Fruit fly (Drosophila melanogaster) whole organism, larva: ENCODE data around the gene CG13607.

ENCODE experiments used
- noc ChIP-seq: fragments of 200-800 bp; sonication (Bioruptor generic); optimal IDR thresholded peaks from 3 replicates; lab custom pipeline; 2019; ENCODE audit warnings: missing biosample characterization, mild to moderate bottlenecking, missing genetic modification characterization, moderate library complexity

The CG13607 gene

DNA sequence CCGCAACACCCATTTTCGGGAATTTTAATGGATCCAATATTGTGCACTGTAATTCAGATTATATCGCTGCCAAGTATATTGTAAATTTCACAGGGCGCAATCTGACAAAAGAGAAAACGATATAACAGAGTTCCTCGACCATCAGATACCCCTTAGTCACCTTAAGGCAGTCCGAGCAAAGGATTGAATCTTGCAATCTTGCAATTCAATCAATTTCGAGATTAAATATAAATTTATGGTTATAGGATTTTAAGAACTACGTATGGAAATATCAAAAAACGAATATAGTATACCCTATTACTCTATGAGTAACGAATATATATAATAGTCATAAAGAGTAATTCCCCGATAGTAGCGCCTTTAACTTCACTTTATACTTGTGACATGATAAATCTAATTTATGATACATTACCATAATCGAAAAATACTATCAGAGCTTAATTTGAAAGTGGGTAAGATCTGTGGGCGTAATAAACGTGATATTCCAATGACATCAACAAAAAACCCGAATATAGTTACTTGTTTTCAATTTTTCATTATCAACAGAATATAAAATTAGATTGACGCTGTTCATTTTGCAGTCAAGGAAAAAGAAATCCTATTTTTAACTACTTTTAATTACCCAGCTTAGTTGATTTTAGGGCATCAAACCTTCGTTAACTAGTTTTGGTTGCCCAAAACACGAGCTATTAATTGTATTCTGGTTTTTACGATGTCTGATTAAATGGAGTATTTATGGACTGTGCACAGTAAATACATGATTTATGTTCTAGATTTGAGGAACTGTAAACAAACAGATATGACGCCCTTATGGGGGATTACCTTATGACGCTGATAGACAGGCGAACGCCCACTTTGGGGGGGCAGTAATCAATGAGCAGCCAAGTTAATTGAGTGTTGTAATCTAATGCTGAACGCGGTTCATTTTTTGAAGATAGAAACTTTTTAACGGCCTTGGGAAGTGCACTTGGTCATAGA is 22.6 kb upstream of the CG13607 start:
- TF ChIP-seq noc, result peak; percentile 85

DNA sequence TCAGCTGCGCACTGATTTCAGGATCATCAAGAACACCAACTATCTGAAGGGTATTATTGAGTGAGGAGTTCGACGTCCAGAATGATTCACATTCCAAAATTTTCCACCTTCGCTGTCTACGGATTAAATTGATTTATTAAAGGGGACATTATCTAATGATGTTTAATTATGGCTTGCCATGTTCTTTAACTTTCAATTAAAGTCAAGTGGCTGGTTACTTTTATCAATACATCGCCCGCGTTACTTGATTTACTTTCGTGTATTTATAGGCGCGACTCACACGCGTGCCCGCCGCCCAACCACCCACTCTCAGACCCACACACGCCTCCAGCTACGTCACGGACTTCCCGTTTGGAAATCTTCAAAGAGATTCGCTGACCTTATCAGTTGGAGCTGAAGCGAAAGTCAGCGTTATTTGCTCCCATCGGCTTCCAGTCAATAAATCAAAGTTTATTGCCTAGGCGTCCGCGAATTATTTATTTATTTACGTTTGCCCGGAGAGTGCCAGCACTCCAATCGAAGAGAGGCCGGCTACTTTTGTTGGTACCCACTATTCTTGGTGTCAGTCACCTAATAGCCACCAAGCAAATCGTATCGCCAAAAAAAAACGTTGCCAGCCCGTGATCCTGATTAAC is 21.3 kb upstream of the CG13607 start, which contains the start of gene Npc2f:
Gene Npc2f, plus strand, starts transcription at position 585 of the 635 bp plus-strand sequence.
- peak; percentile 94 for TF ChIP-seq noc

- no peak for TF ChIP-seq noc
Measured at dm6 chr3R:24134580-24134979, 18.5 kb upstream of the CG13607 start, which contains the start of gene Sec10. TSS of gene Sec10 (plus strand) at chr3R:24134831.

dm6 chr3R:24130080-24130479 is 14.0 kb upstream of the CG13607 start, which contains the start of the genes GatB and Tsc1:
TSS of gene GatB (minus strand) at chr3R:24130255.
TSS of gene Tsc1 (plus strand) at chr3R:24130307.
- TF ChIP-seq noc, result no peak

DNA sequence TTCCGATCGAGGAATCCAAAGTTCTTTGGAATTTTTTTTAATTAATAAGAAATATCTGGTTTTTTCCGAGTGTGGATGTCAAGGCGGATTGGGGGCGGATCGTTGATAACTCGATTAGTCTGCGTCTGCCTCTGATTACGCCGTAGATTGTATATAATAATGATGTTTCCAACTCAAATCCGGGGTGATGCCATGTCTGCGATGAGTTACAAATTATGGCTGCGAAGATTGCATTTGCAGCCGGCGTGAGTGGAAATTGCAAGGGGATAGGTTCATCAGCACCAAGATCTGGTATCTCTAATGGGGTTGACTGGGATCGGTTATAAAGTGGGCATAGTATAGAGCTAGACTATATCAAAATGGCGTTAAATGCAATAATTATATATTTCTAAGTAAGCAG is 6.2 kb upstream of the CG13607 start:
- no peak for TF ChIP-seq noc

DNA sequence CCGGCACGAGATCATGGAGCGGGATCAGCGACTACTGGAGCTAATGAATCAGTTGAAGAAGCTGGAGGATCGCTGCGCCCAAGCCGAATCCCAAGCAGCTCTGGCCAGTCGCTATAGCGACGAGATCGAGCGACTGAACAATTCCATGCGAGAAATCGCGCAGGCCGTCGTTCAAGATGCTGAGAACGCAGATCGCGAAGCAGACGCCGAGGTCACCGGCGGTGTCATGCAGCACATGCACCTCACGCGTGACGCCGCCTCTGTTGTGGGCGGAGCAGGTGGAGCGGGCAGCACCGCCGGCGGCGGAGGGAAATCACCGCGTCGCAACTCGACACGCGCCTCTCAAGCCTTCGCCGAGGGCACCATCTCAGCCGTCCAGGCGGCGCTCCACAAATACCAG is 5.5 kb upstream of the CG13607 start:
- TF ChIP-seq noc, result no peak

- peak; percentile 37 for TF ChIP-seq noc
Measured at dm6 chr3R:24116972-24117371, 850 bp upstream of the CG13607 start.

DNA sequence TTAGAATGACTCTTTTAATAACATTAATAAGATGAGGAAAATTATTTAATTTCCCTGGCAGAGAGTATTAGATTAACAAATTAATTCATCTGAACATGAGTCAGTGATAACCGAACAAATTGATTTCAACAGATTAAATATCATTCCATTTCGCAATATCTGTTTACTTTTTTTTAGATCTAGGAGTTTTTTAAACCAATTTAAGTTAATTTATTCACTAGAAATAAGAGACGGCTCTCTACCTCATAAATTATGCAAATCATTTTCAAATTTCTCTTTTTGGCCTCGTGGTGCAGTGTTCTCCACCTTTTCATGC is 3.1 kb downstream of the CG13607 start, which contains the start of gene Root:
Gene Root, plus strand, starts transcription at position 217 of the 316 bp plus-strand sequence.
- TF ChIP-seq noc, result no peak

DNA sequence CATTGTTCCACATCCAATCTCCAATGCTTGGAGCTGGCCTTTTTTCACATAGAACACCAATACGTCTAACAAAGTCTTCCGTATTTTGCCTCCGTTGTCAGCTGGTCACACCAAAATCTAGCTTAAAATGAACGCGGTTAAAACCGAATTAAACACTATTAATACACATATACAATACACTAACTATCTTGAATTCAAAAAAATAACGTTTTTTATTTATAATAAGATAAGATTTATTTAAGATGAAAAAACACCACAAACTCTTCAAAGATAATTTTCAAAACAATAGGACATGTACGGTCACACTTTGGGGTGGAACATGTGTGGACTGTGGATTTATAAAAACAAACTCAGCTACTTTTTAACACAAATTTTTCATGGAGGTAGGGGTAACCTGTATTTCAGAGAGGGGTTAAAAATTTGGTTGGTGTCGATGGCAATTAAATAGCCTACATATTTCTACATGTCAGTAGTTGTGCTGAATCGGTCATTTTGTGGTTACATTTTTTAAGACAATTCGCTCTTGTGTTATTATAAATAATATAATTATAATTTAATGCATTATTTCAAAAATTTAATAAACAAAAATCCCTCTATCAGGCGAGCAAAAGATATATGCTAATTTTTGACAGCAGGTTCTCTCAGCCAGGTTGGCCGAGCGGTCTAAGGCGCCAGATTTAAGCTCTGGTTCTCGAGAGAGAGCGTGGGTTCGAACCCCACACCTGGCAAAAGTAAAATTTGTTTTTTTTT is 3.6 kb downstream of the CG13607 start, which contains the start of gene CG13605:
Gene CG13605, minus strand, starts transcription at position 70 of the 750 bp plus-strand sequence.
- TF ChIP-seq noc, result peak; percentile 67

dm6 chr3R:24108902-24109389 is 7.2 kb downstream of the CG13607 start, which contains the start of the genes eIF4EHP and CG18428:
TSS of gene eIF4EHP (minus strand) at chr3R:24108960.
TSS of gene CG18428 (plus strand) at chr3R:24109336.
- peak; percentile 100 for TF ChIP-seq noc

dm6 chr3R:24106879-24107441 is 9.2 kb downstream of the CG13607 start, which contains the start of gene CG10694:
TSS of gene CG10694 (plus strand) at chr3R:24107391.
- TF ChIP-seq noc, result no peak

dm6 chr3R:24106059-24106631 is 10.0 kb downstream of the CG13607 start:
- TF ChIP-seq noc, result peak; percentile 70

- peak; percentile 62 for TF ChIP-seq noc
Measured at dm6 chr3R:24105312-24105902, 10.7 kb downstream of the CG13607 start, which contains the start of gene Syx1A. TSS of gene Syx1A (minus strand) at chr3R:24105763.

- no peak for TF ChIP-seq noc
Measured at dm6 chr3R:24104471-24105311, 11.4 kb downstream of the CG13607 start.
